Worm (Caenorhabditis elegans) whole organism, mixed stage, embryonic: ENCODE measurements around the gene cfap-20.

Source experiments
- M03D4.4 ChIP-seq: sonication (generic microtip); optimal IDR thresholded peaks from 2 replicates; lab custom pipeline; 2017; ENCODE audit warnings: mild to moderate bottlenecking, missing genetic modification characterization, missing compliant biosample characterization
- bed-3 ChIP-seq: fragments of 200-800 bp; sonication (Bioruptor generic); optimal IDR thresholded peaks from 3 replicates; lab custom pipeline; 2018; ENCODE audit warnings: mild to moderate bottlenecking, missing genetic modification characterization, moderate library complexity, missing compliant biosample characterization
- blmp-1 ChIP-seq: fragments of 150-350 bp; optimal IDR thresholded peaks from 2 replicates; lab custom pipeline; 2014; ENCODE audit warnings: missing biosample characterization, missing genetic modification characterization
- ceh-39 ChIP-seq: fragments of 150-350 bp; optimal IDR thresholded peaks from 2 replicates; lab custom pipeline; 2014; ENCODE audit warnings: missing biosample characterization, missing genetic modification characterization
- ceh-43 ChIP-seq: fragments of 200-800 bp; sonication (Bioruptor generic); optimal IDR thresholded peaks from 2 replicates; lab custom pipeline; 2018; ENCODE audit warnings: mild to moderate bottlenecking, missing genetic modification characterization, moderate library complexity, missing compliant biosample characterization
- ceh-83 ChIP-seq: fragments of 200-800 bp; sonication (Bioruptor generic); optimal IDR thresholded peaks from 2 replicates; lab custom pipeline; 2018; ENCODE audit warnings: mild to moderate bottlenecking, missing genetic modification characterization, missing compliant biosample characterization
- ces-1 ChIP-seq: fragments of 150-350 bp; optimal IDR thresholded peaks from 2 replicates; lab custom pipeline; 2014; ENCODE audit warnings: missing biosample characterization, missing genetic modification reagents, missing genetic modification characterization
- cnd-1 ChIP-seq: fragments of 200-800 bp; sonication (Bioruptor generic); optimal IDR thresholded peaks from 2 replicates; lab custom pipeline; 2018; ENCODE audit warnings: mild to moderate bottlenecking, missing genetic modification characterization, missing compliant biosample characterization
- drap-1 ChIP-seq: fragments of 200-800 bp; sonication (Bioruptor generic); optimal IDR thresholded peaks from 3 replicates; lab custom pipeline; 2018; ENCODE audit warnings: mild to moderate bottlenecking, missing genetic modification characterization, missing compliant biosample characterization
- elt-1 ChIP-seq: sonication (generic microtip); optimal IDR thresholded peaks from 2 replicates; lab custom pipeline; 2017; ENCODE audit warnings: missing genetic modification characterization, mild to moderate bottlenecking, missing compliant biosample characterization, antibody characterized with exemption, moderate library complexity, borderline replicate concordance; ENCODE audit not compliant: insufficient read depth
- elt-3 ChIP-seq: fragments of 150-350 bp; optimal IDR thresholded peaks from 2 replicates; lab custom pipeline; 2014; ENCODE audit warnings: missing biosample characterization, missing genetic modification characterization
- flh-1 ChIP-seq: fragments of 200-800 bp; sonication (Bioruptor generic); optimal IDR thresholded peaks from 2 replicates; lab custom pipeline; 2018; ENCODE audit warnings: mild to moderate bottlenecking, missing genetic modification characterization, moderate library complexity, missing compliant biosample characterization
- ham-2 ChIP-seq: fragments of 200-800 bp; sonication (Bioruptor generic); optimal IDR thresholded peaks from 2 replicates; lab custom pipeline; 2018; ENCODE audit warnings: mild to moderate bottlenecking, missing genetic modification characterization, missing compliant biosample characterization
- hlh-1 ChIP-seq: fragments of 150-350 bp; optimal IDR thresholded peaks from 2 replicates; lab custom pipeline; 2014; ENCODE audit warnings: missing biosample characterization, missing genetic modification reagents, missing genetic modification characterization
- lin-13 ChIP-seq: fragments of 150-350 bp; optimal IDR thresholded peaks from 2 replicates; lab custom pipeline; 2014; ENCODE audit warnings: missing biosample characterization, missing genetic modification characterization
- lin-32 ChIP-seq: fragments of 200-800 bp; sonication (Bioruptor generic); optimal IDR thresholded peaks from 2 replicates; lab custom pipeline; 2018; ENCODE audit warnings: mild to moderate bottlenecking, missing genetic modification characterization, missing compliant biosample characterization
- lsy-2 ChIP-seq: fragments of 150-350 bp; optimal IDR thresholded peaks from 2 replicates; lab custom pipeline; 2014; ENCODE audit warnings: missing biosample characterization, missing genetic modification characterization
- mab-5 ChIP-seq: fragments of 150-350 bp; optimal IDR thresholded peaks from 2 replicates; lab custom pipeline; 2014; ENCODE audit warnings: missing biosample characterization, missing genetic modification characterization
- mep-1 ChIP-seq: fragments of 150-350 bp; optimal IDR thresholded peaks from 2 replicates; lab custom pipeline; 2017; ENCODE audit warnings: missing biosample characterization, missing genetic modification reagents, missing genetic modification characterization, inconsistent platforms
- mls-2 ChIP-seq: sonication (generic microtip); optimal IDR thresholded peaks from 2 replicates; lab custom pipeline; 2016; ENCODE audit warnings: mild to moderate bottlenecking, missing genetic modification characterization, moderate library complexity, missing compliant biosample characterization
- nhr-12 ChIP-seq: fragments of 150-350 bp; optimal IDR thresholded peaks from 2 replicates; lab custom pipeline; 2014; ENCODE audit warnings: missing biosample characterization, missing genetic modification characterization
- nhr-2 ChIP-seq: fragments of 150-350 bp; optimal IDR thresholded peaks from 2 replicates; lab custom pipeline; 2014; ENCODE audit warnings: missing biosample characterization, missing genetic modification characterization
- nhr-237 ChIP-seq: fragments of 150-350 bp; optimal IDR thresholded peaks from 2 replicates; lab custom pipeline; 2014; ENCODE audit warnings: missing biosample characterization, missing genetic modification characterization
- nhr-28 ChIP-seq: fragments of 150-350 bp; optimal IDR thresholded peaks from 2 replicates; lab custom pipeline; 2014; ENCODE audit warnings: missing biosample characterization, missing genetic modification characterization
- nhr-76 ChIP-seq: sonication (generic microtip); optimal IDR thresholded peaks from 2 replicates; lab custom pipeline; 2017; ENCODE audit warnings: missing biosample characterization, missing genetic modification characterization
- pha-4 ChIP-seq: fragments of 150-350 bp; optimal IDR thresholded peaks from 2 replicates; lab custom pipeline; 2018; ENCODE audit warnings: missing biosample characterization, missing genetic modification reagents, missing genetic modification characterization
- sem-2 ChIP-seq: fragments of 200-800 bp; sonication (Bioruptor generic); optimal IDR thresholded peaks from 2 replicates; lab custom pipeline; 2018; ENCODE audit warnings: mild to moderate bottlenecking, missing genetic modification characterization, missing compliant biosample characterization
- snpc-4 ChIP-seq: fragments of 150-350 bp; optimal IDR thresholded peaks from 2 replicates; lab custom pipeline; 2014; ENCODE audit warnings: missing biosample characterization, missing genetic modification characterization
- sptf-1 ChIP-seq: sonication (generic microtip); optimal IDR thresholded peaks from 2 replicates; lab custom pipeline; 2017; ENCODE audit warnings: mild to moderate bottlenecking, missing genetic modification characterization, moderate library complexity, missing compliant biosample characterization
- tbx-8 ChIP-seq: fragments of 200-800 bp; sonication (Bioruptor generic); optimal IDR thresholded peaks from 2 replicates; lab custom pipeline; 2018; ENCODE audit warnings: mild to moderate bottlenecking, missing genetic modification characterization, moderate library complexity, missing compliant biosample characterization
- unc-120 ChIP-seq: sonication (generic microtip); optimal IDR thresholded peaks from 2 replicates; lab custom pipeline; 2017; ENCODE audit warnings: missing genetic modification characterization, missing compliant biosample characterization; ENCODE audit not compliant: poor library complexity, severe bottlenecking
- unc-39 ChIP-seq: fragments of 150-350 bp; optimal IDR thresholded peaks from 2 replicates; lab custom pipeline; 2014; ENCODE audit warnings: missing biosample characterization, missing genetic modification characterization
- unc-62 ChIP-seq: fragments of 150-350 bp; optimal IDR thresholded peaks from 2 replicates; lab custom pipeline; 2014; ENCODE audit warnings: missing biosample characterization, missing genetic modification reagents, missing genetic modification characterization
- zip-8 ChIP-seq: fragments of 150-350 bp; optimal IDR thresholded peaks from 2 replicates; lab custom pipeline; 2014; ENCODE audit warnings: missing biosample characterization, missing genetic modification characterization
- ztf-11 ChIP-seq: fragments of 150-350 bp; optimal IDR thresholded peaks from 2 replicates; lab custom pipeline; 2014; ENCODE audit warnings: missing biosample characterization, missing genetic modification characterization

The cfap-20 gene

ce11 chrIII:3543071-3543470 lies 5.8 kb upstream of the cfap-20 start:
- TF ChIP-seq lin-32 (peak; percentile 48), cnd-1 (peak; percentile 83), unc-39 (tag; lab: Kevin White, UChicago) (no peak), nhr-76 (tag; lab: Kevin White, UChicago) (no peak), unc-62 (GFP tag; lab: Kevin White, UChicago) (peak; percentile 56), ces-1 (GFP tag; lab: Kevin White, UChicago) (peak; percentile 98), sem-2 (GFP tag; lab: Kevin White, UChicago) (no peak)

ce11 chrIII:3542105-3542504 lies 4.8 kb upstream of the cfap-20 start:
- TF ChIP-seq ztf-11 (no peak), ces-1 (GFP tag; lab: Kevin White, UChicago) (peak; percentile 89), pha-4 (no peak)

- TF ChIP-seq snpc-4 (tag; lab: Kevin White, UChicago) (no peak), unc-120 (tag; lab: Kevin White, UChicago) (no peak), zip-8 (no peak), nhr-2 (tag; lab: Kevin White, UChicago) (no peak), mep-1 (tag; lab: Kevin White, UChicago) (no peak), M03D4.4 (tag; lab: Kevin White, UChicago) (no peak), lin-32 (no peak), flh-1 (GFP tag; lab: Kevin White, UChicago) (no peak), unc-39 (tag; lab: Kevin White, UChicago) (no peak)
These were observed 4.2 kb upstream of the cfap-20 start, which contains the start of gene ben-1 for ce11 chrIII:3541539-3541938. Gene ben-1 (minus strand): TSS chrIII:3541639.

ce11 chrIII:3541093-3541492 lies 3.8 kb upstream of the cfap-20 start:
- TF ChIP-seq zip-8 = peak; percentile 92
- no peak for TF ChIP-seq ceh-43 (GFP tag; lab: Kevin White, UChicago)

- TF ChIP-seq ztf-11 = no peak
- peak; percentile 52 for TF ChIP-seq sptf-1 (tag; lab: Kevin White, UChicago)
- no peak for TF ChIP-seq zip-8
- TF ChIP-seq elt-3 (tag; lab: Kevin White, UChicago) = no peak
- TF ChIP-seq nhr-76 (tag; lab: Kevin White, UChicago) = no peak
- TF ChIP-seq unc-62 (GFP tag; lab: Kevin White, UChicago) = no peak
- no peak for TF ChIP-seq lin-13
- TF ChIP-seq nhr-12 (tag; lab: Kevin White, UChicago) = no peak
- no peak for TF ChIP-seq ceh-83 (GFP tag; lab: Kevin White, UChicago)
- TF ChIP-seq mep-1 (tag; lab: Kevin White, UChicago) = peak; percentile 6
- no peak for TF ChIP-seq flh-1 (GFP tag; lab: Kevin White, UChicago)
- no peak for TF ChIP-seq cnd-1
- TF ChIP-seq blmp-1 (tag; lab: Kevin White, UChicago) = no peak
- no peak for TF ChIP-seq mab-5 (tag; lab: Kevin White, UChicago)
- TF ChIP-seq ceh-43 (GFP tag; lab: Kevin White, UChicago) = no peak
- no peak for TF ChIP-seq M03D4.4 (tag; lab: Kevin White, UChicago)
- TF ChIP-seq ces-1 (GFP tag; lab: Kevin White, UChicago) = no peak
- peak; percentile 56 for TF ChIP-seq nhr-237 (tag; lab: Kevin White, UChicago)
- TF ChIP-seq bed-3 (GFP tag; lab: Kevin White, UChicago) = no peak
- no peak for TF ChIP-seq hlh-1
- TF ChIP-seq unc-120 (tag; lab: Kevin White, UChicago) = no peak
- no peak for TF ChIP-seq ham-2
- no peak for TF ChIP-seq nhr-28 (tag; lab: Kevin White, UChicago)
- no peak for TF ChIP-seq lin-32
- TF ChIP-seq snpc-4 (tag; lab: Kevin White, UChicago) = no peak
- no peak for TF ChIP-seq sem-2 (GFP tag; lab: Kevin White, UChicago)
- TF ChIP-seq lsy-2 = peak; percentile 64
- peak; percentile 10 for TF ChIP-seq nhr-2 (tag; lab: Kevin White, UChicago)
- no peak for TF ChIP-seq pha-4
- TF ChIP-seq ceh-39 (tag; lab: Kevin White, UChicago) = peak; percentile 22
- TF ChIP-seq unc-39 (tag; lab: Kevin White, UChicago) = no peak
- no peak for TF ChIP-seq drap-1
- TF ChIP-seq elt-1 (tag; lab: Kevin White, UChicago) = no peak
- peak; percentile 56 for TF ChIP-seq tbx-8 (GFP tag; lab: Kevin White, UChicago)
- no peak for TF ChIP-seq mls-2 (tag; lab: Kevin White, UChicago)
These were observed 3.1 kb upstream of the cfap-20 start for ce11 chrIII:3540424-3540823.
